Fruit fly (Drosophila melanogaster) whole organism, wandering third instar larva: ENCODE results near the gene CG15747.

Source experiments
- Abd-B ChIP-seq: fragments of >200 bp; optimal IDR thresholded peaks from 2 replicates; lab custom pipeline; 2017; ENCODE audit warnings: missing biosample characterization, missing genetic modification characterization
- CG32264 ChIP-seq: fragments of 200-800 bp; sonication (Bioruptor generic); optimal IDR thresholded peaks from 2 replicates; lab custom pipeline; 2016; ENCODE audit warnings: missing biosample characterization, missing genetic modification characterization
- Dif ChIP-seq: fragments of 200-275, 200-300 bp; sonication (Bioruptor generic); optimal IDR thresholded peaks from 2 replicates; lab custom pipeline; 2018; ENCODE audit warnings: missing biosample characterization, missing genetic modification characterization; ENCODE audit not compliant: partially characterized antibody
- Jra ChIP-seq: sonication (Bioruptor generic); optimal IDR thresholded peaks from 2 replicates; lab custom pipeline; 2016; ENCODE audit warnings: missing biosample characterization, missing genetic modification characterization
- OdsH ChIP-seq: fragments of 200-800 bp; sonication (Bioruptor generic); optimal IDR thresholded peaks from 2 replicates; lab custom pipeline; 2016; ENCODE audit warnings: missing biosample characterization, mild to moderate bottlenecking, missing genetic modification characterization
- Rel ChIP-seq, 2 experiments: fragments of 200-800 bp; sonication (Bioruptor generic) in 1 of 2; optimal IDR thresholded peaks; 2 replicates in 1 of 2; 3 replicates in 1 of 2; lab custom pipeline; 2016 to 2019; ENCODE audit warnings: mild to moderate bottlenecking in 2 of 2, missing biosample characterization in 2 of 2, missing genetic modification characterization in 2 of 2, moderate library complexity in 1 of 2
- dmrt93B ChIP-seq: fragments of 200-800 bp; sonication (Bioruptor generic); optimal IDR thresholded peaks from 2 replicates; lab custom pipeline; 2018; ENCODE audit warnings: missing biosample characterization, mild to moderate bottlenecking, missing genetic modification characterization
- ey ChIP-seq: fragments of 200-800 bp; sonication (Bioruptor generic); optimal IDR thresholded peaks from 2 replicates; lab custom pipeline; 2016; ENCODE audit warnings: missing biosample characterization, missing genetic modification characterization
- lola ChIP-seq: fragments of >200 bp; optimal IDR thresholded peaks from 2 replicates; lab custom pipeline; 2017; ENCODE audit warnings: missing biosample characterization, missing genetic modification characterization
- tai ChIP-seq: sonication (Bioruptor generic); optimal IDR thresholded peaks from 2 replicates; lab custom pipeline; 2016; ENCODE audit warnings: missing biosample characterization, missing genetic modification characterization
- usp ChIP-seq: fragments of >200 bp; optimal IDR thresholded peaks from 2 replicates; lab custom pipeline; 2017; ENCODE audit warnings: missing biosample characterization, missing genetic modification characterization
- woc ChIP-seq: sonication (Bioruptor generic); optimal IDR thresholded peaks from 2 replicates; lab custom pipeline; 2016; ENCODE audit warnings: missing biosample characterization, mild to moderate bottlenecking, missing genetic modification characterization

DNA sequence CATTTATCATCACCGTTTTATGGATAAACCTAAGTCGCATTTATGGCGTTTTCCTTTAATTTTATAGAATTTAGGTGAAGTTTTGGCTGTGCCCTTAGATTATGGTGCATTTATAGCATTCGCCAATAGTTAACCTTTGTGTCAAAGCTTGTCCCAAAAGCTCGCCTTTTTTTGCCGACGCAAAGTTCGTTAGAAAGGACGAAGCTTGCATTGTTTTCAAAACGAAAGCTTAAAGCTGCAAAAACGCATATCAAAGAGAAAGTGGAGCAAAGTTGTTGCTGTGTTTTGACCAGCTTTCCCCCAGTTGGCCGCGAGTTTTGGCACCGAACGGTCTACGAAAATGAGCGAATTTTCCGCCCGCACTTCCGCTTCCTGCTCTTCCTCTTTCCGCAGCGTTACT lies 20.8 kb downstream of the CG15747 start, which contains the start of gene Syt12:
- TF ChIP-seq Rel (GFP tag; optimal IDR thresholded peaks at IDR 0.05; lab: Kevin White, UChicago) (no peak), Rel (tag; optimal IDR thresholded peaks at IDR 0.05; lab: Kevin White, UChicago) (no peak), ey (GFP tag; lab: Kevin White, UChicago) (no peak), CG32264 (GFP tag; lab: Kevin White, UChicago) (no peak), dmrt93B (no peak), Dif (GFP tag; lab: Kevin White, UChicago) (no peak), lola (no peak), Abd-B (no peak), tai (GFP tag; lab: Kevin White, UChicago) (no peak), usp (no peak), OdsH (GFP tag; lab: Kevin White, UChicago) (no peak), Jra (GFP tag; lab: Kevin White, UChicago) (no peak), woc (no peak)
